Fruit fly (Drosophila melanogaster) whole organism, embryonic: ENCODE measurements around the gene CG31551.

Experiments
- CG10147 ChIP-seq: fragments of 200-800 bp; sonication (Bioruptor generic); optimal IDR thresholded peaks from 2 replicates; lab custom pipeline; 2019; ENCODE audit warnings: missing biosample characterization, mild to moderate bottlenecking, missing genetic modification characterization, moderate library complexity
- CG10431 ChIP-seq: fragments of 200-800 bp; sonication (Bioruptor generic); optimal IDR thresholded peaks from 3 replicates; lab custom pipeline; 2018; ENCODE audit warnings: missing biosample characterization, mild to moderate bottlenecking, missing genetic modification characterization
- CG11695 ChIP-seq: fragments of 200-800 bp; sonication (Bioruptor generic); IDR thresholded peaks from 3 replicates; pipeline ENCODE4 v1.3.6; 2022; ENCODE audit warnings: missing biosample characterization, missing genetic modification characterization
- CG12299 ChIP-seq: fragments of 200-800 bp; sonication (Bioruptor generic); optimal IDR thresholded peaks from 2 replicates; lab custom pipeline; 2018; ENCODE audit warnings: missing biosample characterization, mild to moderate bottlenecking, missing genetic modification characterization
- CG12391 ChIP-seq: fragments of 200-800 bp; sonication (Bioruptor generic); optimal IDR thresholded peaks from 3 replicates; lab custom pipeline; 2018; ENCODE audit warnings: missing biosample characterization, mild to moderate bottlenecking, missing genetic modification characterization, moderate library complexity
- CG1529 ChIP-seq: fragments of 200-800 bp; sonication (Bioruptor generic); optimal IDR thresholded peaks from 3 replicates; lab custom pipeline; 2018; ENCODE audit warnings: missing biosample characterization, missing genetic modification characterization
- CG1647 ChIP-seq: fragments of 200-800 bp; sonication (Bioruptor generic); optimal IDR thresholded peaks from 3 replicates; lab custom pipeline; 2016; ENCODE audit warnings: missing biosample characterization, missing genetic modification characterization
- CG17912 ChIP-seq: fragments of 200-800 bp; sonication (Bioruptor generic); optimal IDR thresholded peaks from 2 replicates; lab custom pipeline; 2018; ENCODE audit warnings: missing biosample characterization, mild to moderate bottlenecking, missing genetic modification characterization
- CG3065 ChIP-seq: fragments of 200-800 bp; sonication (Bioruptor generic); optimal IDR thresholded peaks from 2 replicates; lab custom pipeline; 2016; ENCODE audit warnings: missing biosample characterization, missing genetic modification characterization
- CG3838 ChIP-seq: fragments of 200-800 bp; sonication (Bioruptor generic); optimal IDR thresholded peaks from 3 replicates; lab custom pipeline; 2016; ENCODE audit warnings: missing biosample characterization, missing genetic modification characterization
- CG3847 ChIP-seq: fragments of 200-800 bp; sonication (Bioruptor generic); IDR thresholded peaks from 2 replicates; pipeline ENCODE4 v1.3.6; 2022; ENCODE audit warnings: missing biosample characterization, missing genetic modification characterization
- CG6689 ChIP-seq: fragments of 200-800 bp; sonication (Bioruptor generic); IDR thresholded peaks from 2 replicates; pipeline ENCODE4 v1.3.6; 2022; ENCODE audit warnings: missing biosample characterization, missing genetic modification characterization
- CG6765 ChIP-seq: fragments of 200-800 bp; sonication (Bioruptor generic); optimal IDR thresholded peaks from 3 replicates; lab custom pipeline; 2017; ENCODE audit warnings: missing biosample characterization, mild to moderate bottlenecking, missing genetic modification characterization
- CG7271 ChIP-seq: fragments of 200-800 bp; sonication (Bioruptor generic); optimal IDR thresholded peaks from 2 replicates; lab custom pipeline; 2018; ENCODE audit warnings: missing biosample characterization, mild to moderate bottlenecking, missing genetic modification characterization, moderate library complexity
- CG7987 ChIP-seq: fragments of 200-800 bp; sonication (Bioruptor generic); optimal IDR thresholded peaks from 2 replicates; lab custom pipeline; 2018; ENCODE audit warnings: missing biosample characterization, mild to moderate bottlenecking, missing genetic modification characterization, moderate library complexity
- CG8765 ChIP-seq: fragments of 200-800 bp; sonication (Bioruptor generic); IDR thresholded peaks from 2 replicates; pipeline ENCODE4 v1.3.6; 2022; ENCODE audit warnings: missing biosample characterization, missing genetic modification characterization
- CG9817 ChIP-seq: fragments of 200-800 bp; sonication (Bioruptor generic); optimal IDR thresholded peaks from 2 replicates; lab custom pipeline; 2018; ENCODE audit warnings: missing biosample characterization, mild to moderate bottlenecking, missing genetic modification characterization, moderate library complexity
- CG9932 ChIP-seq: fragments of 200-800 bp; sonication (Bioruptor generic); IDR thresholded peaks from 2 replicates; pipeline ENCODE4 v1.3.6; 2022; ENCODE audit warnings: missing biosample characterization, missing genetic modification characterization
- CkIIα-i1 ChIP-seq: fragments of 200-800 bp; sonication (Bioruptor generic); IDR thresholded peaks from 2 replicates; pipeline ENCODE4 v1.3.6; 2022; ENCODE audit warnings: missing biosample characterization, missing genetic modification characterization
- D19A ChIP-seq: fragments of 200-800 bp; optimal IDR thresholded peaks from 3 replicates; lab custom pipeline; 2019; ENCODE audit warnings: missing biosample characterization, mild to moderate bottlenecking, missing genetic modification characterization, moderate library complexity
- Dad ChIP-seq: fragments of 200-800 bp; sonication (Bioruptor generic); optimal IDR thresholded peaks from 3 replicates; lab custom pipeline; 2016; ENCODE audit warnings: missing biosample characterization, missing genetic modification characterization
- Dbx ChIP-seq: fragments of 200-800 bp; sonication (Bioruptor generic); IDR thresholded peaks from 3 replicates; pipeline ENCODE4 v1.3.6; 2022; ENCODE audit warnings: missing biosample characterization, missing genetic modification characterization
- E2f1 ChIP-seq: fragments of 200-800 bp; sonication (Bioruptor generic); IDR thresholded peaks from 2 replicates; pipeline ENCODE4 v1.3.6; 2022; ENCODE audit warnings: missing biosample characterization, missing genetic modification characterization
- Ets97D ChIP-seq: fragments of 200-800 bp; sonication (Bioruptor generic); optimal IDR thresholded peaks from 3 replicates; lab custom pipeline; 2016; ENCODE audit warnings: missing biosample characterization, missing genetic modification characterization
- Hmr ChIP-seq: fragments of 200-800 bp; sonication (Bioruptor generic); optimal IDR thresholded peaks from 3 replicates; lab custom pipeline; 2017; ENCODE audit warnings: mild to moderate bottlenecking, missing biosample characterization, missing genetic modification reagents, missing genetic modification characterization
- Hr39 ChIP-seq: fragments of >200 bp; optimal IDR thresholded peaks from 2 replicates; lab custom pipeline; 2017
- MESR4 ChIP-seq: fragments of 200-800 bp; sonication (Bioruptor generic); optimal IDR thresholded peaks from 2 replicates; lab custom pipeline; 2018; ENCODE audit warnings: missing biosample characterization, mild to moderate bottlenecking, missing genetic modification characterization, moderate library complexity
- Mes4 ChIP-seq: fragments of 200-800 bp; sonication (Bioruptor generic); optimal IDR thresholded peaks from 2 replicates; lab custom pipeline; 2016; ENCODE audit warnings: missing biosample characterization, missing genetic modification characterization
- PHDP ChIP-seq: fragments of 200-800 bp; sonication (Bioruptor generic); optimal IDR thresholded peaks from 3 replicates; lab custom pipeline; 2018; ENCODE audit warnings: missing biosample characterization, mild to moderate bottlenecking, missing genetic modification characterization, moderate library complexity
- Side ChIP-seq: fragments of 200-800 bp; sonication (Bioruptor generic); optimal IDR thresholded peaks from 2 replicates; lab custom pipeline; 2016; ENCODE audit warnings: missing biosample characterization, missing genetic modification characterization
- Sox102F ChIP-seq: fragments of 200-800 bp; sonication (Bioruptor generic); optimal IDR thresholded peaks from 2 replicates; lab custom pipeline; 2018; ENCODE audit warnings: missing biosample characterization, mild to moderate bottlenecking, missing genetic modification characterization, moderate library complexity
- Taf1 ChIP-seq: fragments of 200-800 bp; sonication (Bioruptor generic); IDR thresholded peaks from 2 replicates; pipeline ENCODE4 v1.3.6; 2022; ENCODE audit warnings: missing biosample characterization, missing genetic modification characterization
- al ChIP-seq: fragments of 200-800 bp; sonication (Bioruptor generic); IDR thresholded peaks from 2 replicates; pipeline ENCODE4 v1.3.6; 2022; ENCODE audit warnings: missing biosample characterization, missing genetic modification characterization
- ase ChIP-seq: fragments of 200-800 bp; sonication (Bioruptor generic); IDR thresholded peaks from 3 replicates; pipeline ENCODE4 v1.3.6; 2022; ENCODE audit warnings: missing biosample characterization, missing genetic modification characterization
- croc ChIP-seq: fragments of 200-800 bp; sonication (Bioruptor generic); conservative IDR thresholded peaks from 3 replicates; pipeline ENCODE4 v1.3.6; 2022; ENCODE audit warnings: missing biosample characterization, missing genetic modification characterization
- fd96Cb ChIP-seq: fragments of 200-800 bp; sonication (Bioruptor generic); optimal IDR thresholded peaks from 2 replicates; lab custom pipeline; 2018; ENCODE audit warnings: missing biosample characterization, mild to moderate bottlenecking, missing genetic modification characterization, moderate library complexity
- gsb ChIP-seq: fragments of 200-800 bp; sonication (Bioruptor generic); IDR thresholded peaks from 2 replicates; pipeline ENCODE4 v1.3.6; 2022; ENCODE audit warnings: missing biosample characterization, missing genetic modification characterization
- hth ChIP-seq: fragments of >200 bp; optimal IDR thresholded peaks from 2 replicates; lab custom pipeline; 2017; ENCODE audit warnings: inconsistent platforms
- jigr1 ChIP-seq: fragments of 200-800 bp; sonication (Bioruptor generic); IDR thresholded peaks from 3 replicates; pipeline ENCODE4 v1.3.6; 2022; ENCODE audit warnings: missing biosample characterization, missing genetic modification characterization
- kay ChIP-seq: fragments of 200-800 bp; sonication (Bioruptor generic); optimal IDR thresholded peaks from 2 replicates; lab custom pipeline; 2016; ENCODE audit warnings: missing biosample characterization, missing genetic modification characterization
- lmd ChIP-seq: fragments of 200-800 bp; sonication (Bioruptor generic); IDR thresholded peaks from 2 replicates; pipeline ENCODE4 v1.3.6; 2022; ENCODE audit warnings: missing biosample characterization, missing genetic modification characterization
- otp ChIP-seq: fragments of 200-800 bp; sonication (Bioruptor generic); IDR thresholded peaks from 3 replicates; pipeline ENCODE4, ENCODE4 v1.3.6; 2022; ENCODE audit warnings: missing biosample characterization, missing genetic modification characterization
- pros ChIP-seq: fragments of 200-800 bp; sonication (Bioruptor generic); optimal IDR thresholded peaks from 3 replicates; lab custom pipeline; 2019; ENCODE audit warnings: missing biosample characterization, mild to moderate bottlenecking, missing genetic modification characterization, moderate library complexity
- row ChIP-seq: fragments of 200-800 bp; sonication (Bioruptor generic); IDR thresholded peaks from 3 replicates; pipeline ENCODE4 v1.3.6; 2022; ENCODE audit warnings: missing biosample characterization, missing genetic modification characterization
- run ChIP-seq: fragments of 200-800 bp; sonication (Bioruptor generic); optimal IDR thresholded peaks from 3 replicates; lab custom pipeline; 2018; ENCODE audit warnings: missing biosample characterization, mild to moderate bottlenecking, missing genetic modification characterization
- sens-2 ChIP-seq: fragments of 200-800 bp; sonication (Bioruptor generic); IDR thresholded peaks from 2 replicates; pipeline ENCODE4 v1.3.6; 2022; ENCODE audit warnings: missing biosample characterization, missing genetic modification characterization
- slbo ChIP-seq: fragments of 200-800 bp; sonication (Bioruptor generic); IDR thresholded peaks from 2 replicates; pipeline ENCODE4 v1.3.6; 2022; ENCODE audit warnings: missing biosample characterization, missing genetic modification characterization
- sna ChIP-seq: fragments of 200-800 bp; sonication (Bioruptor generic); IDR thresholded peaks from 2 replicates; pipeline ENCODE4 v1.3.6; 2022; ENCODE audit warnings: missing biosample characterization, missing genetic modification characterization; ENCODE audit not compliant: partially characterized antibody
- stc ChIP-seq: fragments of 200-800 bp; sonication (Bioruptor generic); IDR thresholded peaks from 2 replicates; pipeline ENCODE4 v1.3.6; 2022; ENCODE audit warnings: missing biosample characterization, missing genetic modification characterization
- tap ChIP-seq: fragments of 200-800 bp; optimal IDR thresholded peaks from 3 replicates; lab custom pipeline; 2019; ENCODE audit warnings: missing biosample characterization, mild to moderate bottlenecking, missing genetic modification characterization, moderate library complexity
- usp ChIP-seq: fragments of >200 bp; optimal IDR thresholded peaks from 2 replicates; lab custom pipeline; 2017; ENCODE audit warnings: missing biosample characterization, missing genetic modification characterization

The CG31551 gene

dm6 chr3R:5624115-5624878 lies 3.4 kb upstream of the CG31551 start, which contains the start of the genes Dph4, Spec2 and RpL13A (continued):
- TF ChIP-seq CG10431 = peak; percentile 92
- peak; percentile 69 for TF ChIP-seq fd96Cb (tag; lab: Kevin White, UChicago)
- TF ChIP-seq Hr39 (lab: Kevin White, UChicago) = no peak
- TF ChIP-seq CG1647 (GFP tag; lab: Kevin White, UChicago) = peak; percentile 82
- peak; percentile 72 for TF ChIP-seq CG3065
- TF ChIP-seq CG1529 (GFP tag; lab: Kevin White, UChicago) = peak; percentile 88
- TF ChIP-seq gsb (GFP tag; lab: Robert Waterston, UW) = no peak
- TF ChIP-seq CG7987 (GFP tag; lab: Kevin White, UChicago) = peak; percentile 99
- peak; percentile 83 for TF ChIP-seq CG12299
- TF ChIP-seq al (GFP tag; lab: Robert Waterston, UW) = no peak
- TF ChIP-seq MESR4 (GFP tag; lab: Kevin White, UChicago) = peak; percentile 100
- peak; percentile 69 for TF ChIP-seq tap (tag; lab: Kevin White, UChicago)
- no peak for TF ChIP-seq ase (GFP tag; lab: Robert Waterston, UW)
- TF ChIP-seq usp (GFP tag; lab: Kevin White, UChicago) = no peak
- TF ChIP-seq CG6689 (GFP tag; lab: Robert Waterston, UW) = no peak
- peak; percentile 100 for TF ChIP-seq Ets97D (GFP tag; lab: Kevin White, UChicago)
- TF ChIP-seq PHDP (tag; lab: Kevin White, UChicago) = peak; percentile 92
- no peak for TF ChIP-seq stc (GFP tag; lab: Robert Waterston, UW)
- peak; percentile 99 for TF ChIP-seq CG17912 (GFP tag; lab: Kevin White, UChicago)
- no peak for TF ChIP-seq sna (GFP tag; lab: Robert Waterston, UW)
- TF ChIP-seq row = no peak
- no peak for TF ChIP-seq Dbx (GFP tag; lab: Robert Waterston, UW)
- peak; percentile 94 for TF ChIP-seq Dad (GFP tag; lab: Kevin White, UChicago)
- TF ChIP-seq Mes4 (GFP tag; lab: Kevin White, UChicago) = peak; percentile 98
- no peak for TF ChIP-seq sens-2 (GFP tag; lab: Robert Waterston, UW)
- no peak for TF ChIP-seq CG8765 (GFP tag; lab: Robert Waterston, UW)
- no peak for TF ChIP-seq Taf1
- TF ChIP-seq pros (GFP tag; lab: Kevin White, UChicago) = peak; percentile 44
- peak; percentile 90 for TF ChIP-seq CG9817 (tag; lab: Kevin White, UChicago)
- TF ChIP-seq croc = peak; percentile 54; the same call in 2 of the 3 replicates
- TF ChIP-seq Side (GFP tag; lab: Kevin White, UChicago) = peak; percentile 96
- no peak for TF ChIP-seq Sox102F (GFP tag; lab: Kevin White, UChicago)
- TF ChIP-seq CG11695 (GFP tag; lab: Robert Waterston, UW) = no peak
- TF ChIP-seq CG6765 (GFP tag; lab: Kevin White, UChicago) = peak; percentile 97
- no peak for TF ChIP-seq slbo (GFP tag; lab: Robert Waterston, UW)
- TF ChIP-seq jigr1 = no peak
- no peak for TF ChIP-seq CG3847 (GFP tag; lab: Robert Waterston, UW)
- TF ChIP-seq CG9932 (GFP tag; lab: Robert Waterston, UW) = no peak
- peak; percentile 87 for TF ChIP-seq CG3838 (GFP tag; lab: Kevin White, UChicago)
- TF ChIP-seq kay (GFP tag; lab: Kevin White, UChicago) = peak; percentile 52
- TF ChIP-seq E2f1 (GFP tag; lab: Robert Waterston, UW) = no peak
- TF ChIP-seq Hmr = peak; percentile 98
- peak; percentile 61 for TF ChIP-seq D19A (tag; lab: Kevin White, UChicago)
- TF ChIP-seq run (tag; lab: Kevin White, UChicago) = peak; percentile 75
- TF ChIP-seq hth (lab: Kevin White, UChicago) = no peak
- peak; percentile 91 for TF ChIP-seq CG12391 (tag; lab: Kevin White, UChicago)
- no peak for TF ChIP-seq otp (GFP tag; lab: Robert Waterston, UW)
- no peak for TF ChIP-seq lmd (GFP tag; lab: Robert Waterston, UW)
- no peak for TF ChIP-seq CkIIα-i1 (GFP tag; lab: Robert Waterston, UW)
- peak; percentile 87 for TF ChIP-seq CG10147 (GFP tag; lab: Kevin White, UChicago)
- peak; percentile 97 for TF ChIP-seq CG7271
